Worm (Caenorhabditis elegans) whole organism, L4 larva: ENCODE measurements around the gene T19H12.3.
"Not testable (repeated sequence)": the region's sequence is repeated elsewhere in the genome, so short reads cannot be mapped to it uniquely, and the experiment has no call there.

Experiments used
- D1046.2 ChIP-seq: fragments of 200-800 bp; sonication (Bioruptor generic); IDR thresholded peaks from 2 replicates; pipeline ENCODE4 v1.3.6; 2022; ENCODE audit warnings: missing genetic modification characterization, missing compliant biosample characterization
- F37D6.2 ChIP-seq: sonication (generic microtip); optimal IDR thresholded peaks from 2 replicates; lab custom pipeline; 2016; ENCODE audit warnings: mild to moderate bottlenecking, missing genetic modification characterization, missing compliant biosample characterization
- F49E8.2 ChIP-seq: sonication (generic microtip); optimal IDR thresholded peaks from 2 replicates; lab custom pipeline; 2016; ENCODE audit warnings: missing compliant biosample characterization, mild to moderate bottlenecking, missing genetic modification characterization, borderline replicate concordance
- Y48G9A.11 ChIP-seq: fragments of 200-800 bp; sonication (Bioruptor generic); IDR thresholded peaks from 2 replicates; pipeline ENCODE4 v1.3.6; 2022; ENCODE audit warnings: missing genetic modification reagents, missing genetic modification characterization, missing compliant biosample characterization
- aha-1 ChIP-seq: fragments of 150-350 bp; peaks from one replicate; lab custom pipeline; 2014; ENCODE audit warnings: missing biosample characterization, missing genetic modification characterization
- ceh-28 ChIP-seq: fragments of 150-350 bp; optimal IDR thresholded peaks from 2 replicates; lab custom pipeline; 2014; ENCODE audit warnings: missing biosample characterization, missing genetic modification reagents, missing genetic modification characterization
- ceh-62 ChIP-seq: sonication (generic microtip); optimal IDR thresholded peaks from 2 replicates; lab custom pipeline; 2017; ENCODE audit warnings: missing biosample characterization, missing genetic modification characterization
- ceh-82 ChIP-seq: sonication (generic microtip); optimal IDR thresholded peaks from 2 replicates; lab custom pipeline; 2017; ENCODE audit warnings: missing biosample characterization, missing genetic modification characterization
- ctbp-1 ChIP-seq: fragments of 200-800 bp; sonication (Bioruptor generic); IDR thresholded peaks from 2 replicates; pipeline ENCODE4 v1.3.6; 2022; ENCODE audit warnings: missing genetic modification reagents, missing genetic modification characterization, missing compliant biosample characterization
- daf-16 ChIP-seq, 3 experiments: sonication (generic microtip); optimal IDR thresholded peaks; 2 replicates each; lab custom pipeline; 2016 to 2017; ENCODE audit warnings: missing genetic modification characterization in 3 of 3, missing genetic modification reagents in 3 of 3, mild to moderate bottlenecking in 2 of 3, missing compliant biosample characterization in 2 of 3, missing biosample characterization in 1 of 3, moderate library complexity in 1 of 3
- dmd-8 ChIP-seq: fragments of 200-800 bp; sonication (Bioruptor generic); IDR thresholded peaks from 2 replicates; pipeline ENCODE4 v1.3.6; 2022; ENCODE audit warnings: missing genetic modification characterization, missing compliant biosample characterization
- dpl-1 ChIP-seq: fragments of 150-350 bp; optimal IDR thresholded peaks from 2 replicates; lab custom pipeline; 2014; ENCODE audit warnings: missing biosample characterization, missing genetic modification reagents, missing genetic modification characterization
- egl-27 ChIP-seq: sonication (generic microtip); optimal IDR thresholded peaks from 3 replicates; lab custom pipeline; 2017; ENCODE audit warnings: missing biosample characterization, missing genetic modification reagents, missing genetic modification characterization
- hlh-11 ChIP-seq: fragments of 200-800 bp; sonication (Bioruptor generic); optimal IDR thresholded peaks from 2 replicates; lab custom pipeline; 2018; ENCODE audit warnings: mild to moderate bottlenecking, missing genetic modification characterization, missing compliant biosample characterization
- hlh-30 ChIP-seq: sonication (generic microtip); optimal IDR thresholded peaks from 2 replicates; lab custom pipeline; 2017; ENCODE audit warnings: antibody characterized with exemption, mild to moderate bottlenecking, missing genetic modification characterization, missing compliant biosample characterization; ENCODE audit not compliant: insufficient read depth
- jun-1 ChIP-seq: fragments of 150-350 bp; optimal IDR thresholded peaks from 2 replicates; lab custom pipeline; 2014; ENCODE audit warnings: missing biosample characterization, missing genetic modification reagents, missing genetic modification characterization
- lin-38 ChIP-seq: fragments of 200-800 bp; sonication (Bioruptor generic); IDR thresholded peaks from 2 replicates; pipeline ENCODE4 v1.3.6; 2022; ENCODE audit warnings: missing genetic modification reagents, missing genetic modification characterization, missing compliant biosample characterization
- mxl-3 ChIP-seq: fragments of 200-800 bp; sonication (Bioruptor generic); optimal IDR thresholded peaks from 2 replicates; lab custom pipeline; 2018; ENCODE audit warnings: mild to moderate bottlenecking, missing genetic modification characterization, missing compliant biosample characterization
- nhr-28 ChIP-seq: fragments of 150-350 bp; optimal IDR thresholded peaks from 2 replicates; lab custom pipeline; 2014; ENCODE audit warnings: missing biosample characterization, missing genetic modification characterization
- nhr-41 ChIP-seq: fragments of 200-800 bp; sonication (Bioruptor generic); IDR thresholded peaks from 2 replicates; pipeline ENCODE4 v1.3.6; 2022; ENCODE audit warnings: missing genetic modification reagents, missing genetic modification characterization, missing compliant biosample characterization
- nhr-6 ChIP-seq: fragments of 150-350 bp; optimal IDR thresholded peaks from 2 replicates; lab custom pipeline; 2014; ENCODE audit warnings: missing biosample characterization, missing genetic modification characterization
- nhr-77 ChIP-seq: fragments of 150-350 bp; optimal IDR thresholded peaks from 2 replicates; lab custom pipeline; 2014; ENCODE audit warnings: missing biosample characterization, missing genetic modification characterization
- php-3 ChIP-seq: fragments of 200-800 bp; sonication (Bioruptor generic); IDR thresholded peaks from 2 replicates; pipeline ENCODE4 v1.3.6; 2022; ENCODE audit warnings: missing genetic modification reagents, missing genetic modification characterization, missing compliant biosample characterization
- pqm-1 ChIP-seq: sonication (generic microtip); optimal IDR thresholded peaks from 2 replicates; lab custom pipeline; 2017; ENCODE audit warnings: missing biosample characterization, missing genetic modification characterization
- set-16 ChIP-seq: fragments of 200-800 bp; sonication (Bioruptor generic); IDR thresholded peaks from 2 replicates; pipeline ENCODE4 v1.3.6; 2022; ENCODE audit warnings: missing genetic modification reagents, missing genetic modification characterization, missing compliant biosample characterization
- skn-1 ChIP-seq: fragments of 150-350 bp; optimal IDR thresholded peaks from 2 replicates; lab custom pipeline; 2014; ENCODE audit warnings: missing biosample characterization, missing genetic modification characterization
- snpc-4 ChIP-seq: fragments of 150-350 bp; optimal IDR thresholded peaks from 2 replicates; lab custom pipeline; 2014; ENCODE audit warnings: missing biosample characterization, missing genetic modification characterization
- spr-1 ChIP-seq: sonication (generic microtip); optimal IDR thresholded peaks from 2 replicates; lab custom pipeline; 2016; ENCODE audit warnings: mild to moderate bottlenecking, missing genetic modification characterization, missing compliant biosample characterization
- tag-97 ChIP-seq: fragments of 200-800 bp; sonication (Bioruptor generic); IDR thresholded peaks from 2 replicates; pipeline ENCODE4 v1.3.6; 2022; ENCODE audit warnings: missing genetic modification characterization, missing compliant biosample characterization
- unc-130 ChIP-seq: sonication (generic microtip); optimal IDR thresholded peaks from 2 replicates; lab custom pipeline; 2016; ENCODE audit warnings: missing genetic modification reagents, missing genetic modification characterization, missing compliant biosample characterization
- unc-62 ChIP-seq, 3 experiments: fragments of 150-350 bp in 1 of 3; sonication (generic microtip); optimal IDR thresholded peaks in 2 of 3; peaks in 1 of 3; 1 replicate in 1 of 3; 2 replicates in 2 of 3; lab custom pipeline; 2014 to 2017; ENCODE audit warnings: missing biosample characterization in 3 of 3, missing genetic modification characterization in 3 of 3, missing genetic modification reagents in 3 of 3, missing genotype in 1 of 3
- zip-11 ChIP-seq: fragments of 200-800 bp; sonication (Bioruptor generic); IDR thresholded peaks from 2 replicates; pipeline ENCODE4 v1.3.6; 2022; ENCODE audit warnings: missing genetic modification characterization, missing compliant biosample characterization

Gene T19H12.3

DNA sequence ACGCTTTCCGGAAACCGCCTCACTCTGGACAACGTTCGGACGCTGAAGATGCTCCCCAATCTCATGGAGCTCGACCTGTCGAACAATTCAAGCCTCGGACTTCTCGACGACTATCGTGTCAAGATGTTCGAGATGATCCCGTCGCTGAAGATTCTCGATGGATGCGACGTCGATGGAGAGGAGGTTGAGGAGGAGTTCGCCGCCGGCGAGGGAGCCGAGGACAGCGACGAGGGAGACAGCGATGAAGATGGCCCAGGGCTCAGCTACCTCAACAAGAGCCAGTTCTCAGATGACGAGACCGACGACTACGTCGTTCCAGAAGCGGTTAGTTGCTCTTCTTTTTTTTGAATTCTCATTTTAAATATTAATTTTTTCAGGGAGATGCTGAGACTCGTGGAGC lies 5.3 kb downstream of the T19H12.3 start:
- TF ChIP-seq set-16 (GFP tag; lab: Robert Waterston, UW) (peak; percentile 86), hlh-30 (no peak)
- TF ChIP-seq, all 104 proteins: peak for 1

DNA sequence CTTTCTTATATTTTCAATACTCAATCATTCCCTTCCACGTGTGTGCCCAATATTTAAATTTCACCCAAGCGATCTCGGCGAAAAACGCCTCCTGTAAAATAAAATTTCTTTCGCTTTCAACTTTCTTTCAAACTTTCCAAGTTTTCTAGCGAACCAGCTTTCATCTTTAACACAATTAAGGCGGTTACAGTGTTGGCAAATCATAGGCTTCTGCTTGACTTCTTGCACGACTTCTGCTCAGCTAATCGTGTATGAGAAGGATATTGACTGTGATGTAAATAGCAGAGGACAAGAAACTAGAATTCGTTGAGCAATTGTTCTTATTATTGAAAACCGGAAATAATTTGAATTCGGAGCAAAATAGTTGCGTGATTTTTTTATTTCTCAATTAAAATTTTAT lies 5.8 kb downstream of the T19H12.3 start:
- no peak for TF ChIP-seq skn-1
- TF ChIP-seq dpl-1 (GFP tag; lab: Kevin White, UChicago) = no peak
- no peak for TF ChIP-seq hlh-11
- TF ChIP-seq unc-130 = peak; percentile 26
- peak; percentile 30 for TF ChIP-seq F49E8.2 (tag; lab: Kevin White, UChicago)
- TF ChIP-seq nhr-6 (tag; lab: Kevin White, UChicago) = no peak
- peak; percentile 60 for TF ChIP-seq lin-38 (GFP tag; lab: Robert Waterston, UW)
- TF ChIP-seq nhr-41 (GFP tag; lab: Robert Waterston, UW) = no peak

DNA sequence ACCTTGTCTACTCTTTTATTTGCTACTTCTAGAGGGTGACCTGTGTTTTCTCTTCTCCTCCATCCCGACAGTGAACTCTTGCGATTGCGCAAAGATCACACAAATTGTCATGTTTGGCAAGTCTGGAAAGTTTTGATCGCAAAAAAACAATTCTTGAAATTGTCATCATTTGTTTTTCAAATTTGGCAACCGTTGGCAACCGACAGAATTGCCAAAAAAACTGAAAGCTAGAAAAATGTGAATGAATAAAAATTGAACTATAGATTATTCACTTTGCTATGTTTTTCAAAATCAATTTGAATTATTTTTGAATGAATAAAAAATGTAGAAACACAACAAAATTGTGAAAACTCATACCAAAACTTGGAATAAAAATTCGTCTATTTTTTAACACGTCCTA lies 9.5 kb downstream of the T19H12.3 start, which contains the start of gene ugt-11:
TSS of gene ugt-11 (minus strand) at position 101 of the 400 bp plus-strand sequence.
- TF ChIP-seq Y48G9A.11 = no peak
- no peak for TF ChIP-seq unc-130
- peak; percentile 21 for TF ChIP-seq aha-1 (tag; lab: Kevin White, UChicago)
- no peak for TF ChIP-seq ceh-62
- TF ChIP-seq pqm-1 (tag; lab: Kevin White, UChicago) = no peak

DNA sequence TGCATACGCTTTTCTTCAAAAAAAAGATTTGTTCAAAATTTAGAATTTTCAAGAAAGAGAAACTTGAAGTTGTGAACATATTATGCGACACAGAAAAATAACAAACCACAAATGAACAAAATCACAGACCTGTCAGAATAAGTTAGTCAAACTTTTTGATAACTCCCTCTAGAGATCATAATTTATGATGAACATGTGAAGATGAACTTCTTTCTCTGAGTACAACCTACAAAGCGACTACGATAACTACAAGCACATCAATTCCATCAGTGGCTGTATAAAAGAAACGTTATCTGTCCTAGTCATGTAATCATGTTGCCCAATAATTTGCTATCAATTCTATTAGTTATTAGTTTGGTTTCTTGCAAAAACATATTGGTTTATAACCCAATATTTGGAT lies 10.3 kb downstream of the T19H12.3 start, which contains the start of gene ugt-9:
TSS of gene ugt-9 (plus strand) at position 305 of the 400 bp plus-strand sequence.
- TF ChIP-seq jun-1 (tag; lab: Kevin White, UChicago) (no peak), egl-27 (no peak), mxl-3 (GFP tag; lab: Kevin White, UChicago) (no peak), snpc-4 (no peak), nhr-28 (tag; lab: Kevin White, UChicago) (peak; percentile 99), daf-16 (GFP tag; optimal IDR thresholded peaks at IDR 0.05; lab: Kevin White, UChicago) (no peak), daf-16 (tag; optimal IDR thresholded peaks at IDR 0.05; lab: Kevin White, UChicago) (peak; percentile 17), ceh-82 (no peak), nhr-6 (tag; lab: Kevin White, UChicago) (no peak), F37D6.2 (tag; lab: Kevin White, UChicago) (no peak), ceh-28 (no peak), unc-62 (GFP tag; optimal IDR thresholded peaks at IDR 0.05 in 1 of 2; lab: Kevin White, UChicago) (peak in 1 of 2 experiments; percentile 84), unc-62 (tag; optimal IDR thresholded peaks at IDR 0.05; lab: Kevin White, UChicago) (no peak), ceh-62 (no peak), nhr-77 (tag; lab: Kevin White, UChicago) (peak; percentile 53), zip-11 (GFP tag; lab: Robert Waterston, UW) (no peak)

DNA sequence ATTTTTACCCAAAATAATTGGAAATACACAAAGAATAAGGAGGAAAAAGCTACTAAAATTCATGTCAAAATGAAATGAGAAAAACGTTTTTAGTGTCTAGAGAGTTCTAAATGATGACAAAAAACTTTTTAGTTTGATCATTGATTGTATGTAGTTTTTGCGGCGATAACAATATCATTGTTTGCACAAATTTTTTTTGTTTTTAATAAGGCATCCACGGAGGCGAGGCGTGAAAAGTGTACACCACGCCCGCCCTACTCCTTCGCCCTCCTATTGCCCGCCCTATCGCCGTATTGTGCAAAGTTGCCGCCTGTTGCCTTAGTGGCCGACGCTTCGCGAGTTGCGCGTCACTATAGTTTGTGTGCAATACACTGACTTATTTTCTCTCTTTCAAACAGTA lies 14.5 kb downstream of the T19H12.3 start, which contains the start of gene ugt-10:
TSS of gene ugt-10 (minus strand) at position 101 of the 400 bp plus-strand sequence.
- TF ChIP-seq unc-62 (GFP tag; optimal IDR thresholded peaks at IDR 0.05 in 1 of 2; lab: Kevin White, UChicago) = peak in 1 of 2 experiments; percentile 75
- not testable (repeated sequence) for TF ChIP-seq unc-62 (tag; optimal IDR thresholded peaks at IDR 0.05; lab: Kevin White, UChicago)

DNA sequence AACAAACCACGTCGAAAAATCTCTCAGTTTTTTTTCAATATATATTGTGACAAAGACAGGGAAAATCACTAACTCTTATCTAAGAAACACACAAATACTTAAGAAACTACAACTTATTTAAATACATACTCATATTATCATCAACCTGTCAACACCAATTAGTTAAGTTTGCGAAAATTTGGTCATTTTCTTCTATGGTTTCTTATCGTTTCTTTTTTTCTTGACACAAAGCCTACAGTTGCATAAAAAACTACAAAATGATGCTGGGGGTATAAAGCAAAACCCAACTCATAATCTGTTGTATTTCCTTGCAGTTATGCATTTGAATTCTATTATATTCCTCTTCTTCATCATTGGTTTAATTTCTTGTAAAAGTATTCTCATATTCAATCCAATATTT lies 15.6 kb downstream of the T19H12.3 start, which contains the start of gene ugt-67:
TSS of gene ugt-67 (plus strand) at position 301 of the 400 bp plus-strand sequence.
- TF ChIP-seq ctbp-1 (GFP tag; lab: Robert Waterston, UW) (no peak), pqm-1 (tag; lab: Kevin White, UChicago) (no peak), nhr-77 (tag; lab: Kevin White, UChicago) (no peak), tag-97 (GFP tag; lab: Robert Waterston, UW) (no peak), D1046.2 (no peak), dmd-8 (no peak), php-3 (GFP tag; lab: Robert Waterston, UW) (no peak), nhr-28 (tag; lab: Kevin White, UChicago) (peak; percentile 7), spr-1 (no peak)
